Fruit fly (Drosophila melanogaster): ENCODE results near the gene CG15432.

CG15432 gene

DNA sequence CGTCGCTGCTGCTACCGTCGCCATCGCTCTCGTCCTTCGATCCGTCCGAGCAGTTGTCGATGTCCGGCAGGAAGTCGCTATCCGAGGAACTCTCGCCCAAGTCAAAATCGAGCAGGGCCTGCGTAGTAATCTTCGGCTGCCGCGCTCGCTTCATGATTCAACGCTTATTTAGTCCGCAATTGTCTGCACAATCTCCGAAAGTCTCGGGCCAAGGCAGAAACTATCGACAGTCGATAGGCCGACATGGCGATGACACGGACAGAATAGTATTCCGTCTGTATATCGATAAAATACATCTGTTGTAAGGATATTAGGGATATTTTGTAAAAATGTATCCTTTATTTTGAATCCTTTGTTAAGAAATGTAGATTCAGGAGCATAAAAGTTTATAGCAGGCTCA lies 10.7 kb downstream of the CG15432 start, which contains the start of gene CG15439 (continued):
- TF ChIP-seq CG2129 (GFP tag; IDR thresholded peaks at IDR 0.05; ENCODE audit: partially characterized antibody) (peak; percentile 43; the same call in 1 of the 2 replicates), Hr51 (GFP tag; optimal IDR thresholded peaks at IDR 0.05) (no peak), CG34224 (GFP tag; IDR thresholded peaks at IDR 0.05; ENCODE audit: partially characterized antibody) (peak; percentile 86), CG14710 (tag; optimal IDR thresholded peaks at IDR 0.05) (peak; percentile 13), nerfin-2 (GFP tag; IDR thresholded peaks at IDR 0.05; ENCODE audit: partially characterized antibody) (peak; percentile 77), CG4617 (GFP tag; optimal IDR thresholded peaks at IDR 0.05; ENCODE audit: borderline replicate concordance) (peak; percentile 55), PHDP (tag; optimal IDR thresholded peaks at IDR 0.05) (no peak), CG11456 (GFP tag; IDR thresholded peaks at IDR 0.05) (no peak), inv (GFP tag; IDR thresholded peaks at IDR 0.05; ENCODE audit: partially characterized antibody) (peak; percentile 52), tap (tag; optimal IDR thresholded peaks at IDR 0.05) (no peak), Scr (GFP tag; IDR thresholded peaks at IDR 0.05; ENCODE audit: partially characterized antibody) (peak; percentile 76), D19B (GFP tag; optimal IDR thresholded peaks at IDR 0.05) (no peak), CG11504 (tag; optimal IDR thresholded peaks at IDR 0.05) (no peak), CG2116 (GFP tag; optimal IDR thresholded peaks at IDR 0.05) (peak; percentile 86), stwl (tag; optimal IDR thresholded peaks at IDR 0.05) (peak; percentile 51), CG16813 (GFP tag; IDR thresholded peaks at IDR 0.05; ENCODE audit: partially characterized antibody) (peak; percentile 64), BEAF-32 (GFP tag; optimal IDR thresholded peaks at IDR 0.05) (peak; percentile 54), CG16815 (GFP tag; optimal IDR thresholded peaks at IDR 0.05) (no peak), D19A (tag; optimal IDR thresholded peaks at IDR 0.05) (no peak), ase (GFP tag; IDR thresholded peaks at IDR 0.05) (no peak), her (GFP tag; optimal IDR thresholded peaks at IDR 0.05) (no peak), dan (GFP tag; IDR thresholded peaks at IDR 0.05) (no peak), CG14860 (GFP tag; IDR thresholded peaks at IDR 0.05; ENCODE audit: partially characterized antibody) (peak; percentile 49), Nf-YB (GFP tag; optimal IDR thresholded peaks at IDR 0.05) (no peak), Dll (GFP tag; IDR thresholded peaks at IDR 0.05; ENCODE audit: partially characterized antibody) (peak; percentile 79), wek (GFP tag; optimal IDR thresholded peaks at IDR 0.05) (peak; percentile 64), CG9215 (GFP tag; IDR thresholded peaks at IDR 0.05) (no peak), peb (GFP tag; IDR thresholded peaks at IDR 0.05) (no peak), h (optimal IDR thresholded peaks at IDR 0.05) (no peak), Kr (GFP tag; optimal IDR thresholded peaks at IDR 0.05) (no peak), Lim3 (GFP tag; IDR thresholded peaks at IDR 0.05) (no peak), CG32772 (GFP tag; IDR thresholded peaks at IDR 0.05) (no peak), CG7786 (GFP tag; optimal IDR thresholded peaks at IDR 0.05) (no peak), CG9932 (GFP tag; IDR thresholded peaks at IDR 0.05) (no peak), H15 (GFP tag; IDR thresholded peaks at IDR 0.05) (no peak), CG8281 (tag; optimal IDR thresholded peaks at IDR 0.05) (no peak), Ada2b (GFP tag; IDR thresholded peaks at IDR 0.05) (no peak), CG17385 (GFP tag; optimal IDR thresholded peaks at IDR 0.05) (no peak), CG6813 (GFP tag; optimal IDR thresholded peaks at IDR 0.05) (no peak), CG9609 (GFP tag; optimal IDR thresholded peaks at IDR 0.05) (no peak), CG13296 (GFP tag; optimal IDR thresholded peaks at IDR 0.05) (no peak), CG4282 (GFP tag; optimal IDR thresholded peaks at IDR 0.05) (no peak), CG14965 (GFP tag; optimal IDR thresholded peaks at IDR 0.05; ENCODE audit: borderline replicate concordance) (no peak), Antp (GFP tag; optimal IDR thresholded peaks at IDR 0.05) (no peak), CG31441 (GFP tag; IDR thresholded peaks at IDR 0.05) (no peak), hb (GFP tag; IDR thresholded peaks at IDR 0.05; ENCODE audit: partially characterized antibody) (0 out of 3 replicates have a peak, but pooled peaks have one; percentile 63), CG1529 (GFP tag; optimal IDR thresholded peaks at IDR 0.05) (no peak), CG14014 (GFP tag; IDR thresholded peaks at IDR 0.05) (no peak), HLH54F (GFP tag; optimal IDR thresholded peaks at IDR 0.05) (no peak), Optix (GFP tag; IDR thresholded peaks at IDR 0.05) (no peak)
